Worm (Caenorhabditis elegans): ENCODE measurements around the gene T18D3.6.
A peak's percentile ranks its signal among the peaks of the same experiment; 100 is the strongest.

Gene T18D3.6

DNA sequence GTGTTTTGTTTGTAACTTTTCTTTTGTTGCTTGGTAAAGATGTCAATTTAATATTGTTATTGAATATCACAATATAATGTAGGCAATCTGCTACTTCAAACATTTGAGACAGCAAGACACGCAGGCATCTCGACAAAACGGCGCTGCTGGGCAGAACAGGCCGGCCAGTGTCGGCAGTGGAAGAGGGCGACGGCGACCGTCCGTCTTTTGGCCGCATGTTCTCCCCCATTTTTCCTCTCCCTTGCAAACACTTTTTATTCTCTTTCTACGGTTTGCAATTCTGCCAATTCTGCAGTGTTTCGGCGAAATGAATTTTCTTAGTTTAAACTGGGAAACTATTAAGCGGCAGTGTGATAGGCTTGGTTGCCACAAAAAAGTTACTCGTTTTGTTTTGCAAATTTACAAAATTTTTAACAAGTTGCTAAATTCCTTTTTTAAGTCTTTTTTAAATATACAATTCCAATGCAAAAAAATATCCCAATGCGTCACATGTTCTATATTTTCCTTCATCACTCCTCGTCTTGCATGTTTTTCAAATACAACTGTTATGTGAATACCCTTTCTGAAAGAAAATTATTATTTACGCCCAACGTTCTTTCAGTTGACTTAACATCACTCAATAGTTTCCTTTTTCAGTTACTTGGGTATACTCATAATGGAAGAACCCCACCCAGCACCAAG lies at the start of gene T18D3.6:
Gene T18D3.6, plus strand, starts transcription at position 631 of the 681 bp plus-strand sequence.
- TF ChIP-seq tbx-37 (GFP tag; conservative IDR thresholded peaks at IDR 0.05): no peak
- peak; percentile 22 for TF ChIP-seq hmg-4 (GFP tag; optimal IDR thresholded peaks at IDR 0.05)

DNA sequence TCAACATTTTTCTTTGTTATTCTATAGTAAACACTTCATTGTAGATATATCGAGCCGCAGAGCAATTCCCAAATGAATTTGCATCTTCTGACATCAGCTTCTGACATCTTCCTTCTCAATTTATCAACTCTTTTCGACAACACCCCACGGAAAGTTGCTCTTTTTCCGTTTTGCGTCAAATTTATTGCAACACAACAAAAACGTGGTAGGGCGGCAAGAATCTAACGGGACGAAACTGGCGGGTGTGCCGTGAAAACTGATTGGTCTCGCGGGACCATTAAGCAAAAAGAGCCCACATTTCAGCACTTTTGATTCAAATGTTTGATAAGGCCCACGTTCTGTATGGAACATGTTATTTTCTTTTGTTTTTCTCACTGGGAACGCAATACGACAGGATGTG lies 45.0 kb upstream of the T18D3.6 start:
- no peak for TF ChIP-seq flt-1 (GFP tag; IDR thresholded peaks at IDR 0.05)
- no peak for TF ChIP-seq tbx-37 (GFP tag; conservative IDR thresholded peaks at IDR 0.05)
- no peak for TF ChIP-seq B0310.2 (tag; optimal IDR thresholded peaks at IDR 0.05)
- no peak for TF ChIP-seq F13C5.2 (tag; optimal IDR thresholded peaks at IDR 0.05)
- no peak for TF ChIP-seq sea-1 (GFP tag; conservative IDR thresholded peaks at IDR 0.05)
- no peak for TF ChIP-seq hmbx-1 (tag; optimal IDR thresholded peaks at IDR 0.05)
- no peak for TF ChIP-seq ceh-13 (GFP tag; optimal IDR thresholded peaks at IDR 0.05)
- no peak for TF ChIP-seq ama-1 (optimal IDR thresholded peaks at IDR 0.05)
- TF ChIP-seq tra-4 (tag; optimal IDR thresholded peaks at IDR 0.05): no peak
- TF ChIP-seq hnd-1 (tag; optimal IDR thresholded peaks at IDR 0.05): no peak

DNA sequence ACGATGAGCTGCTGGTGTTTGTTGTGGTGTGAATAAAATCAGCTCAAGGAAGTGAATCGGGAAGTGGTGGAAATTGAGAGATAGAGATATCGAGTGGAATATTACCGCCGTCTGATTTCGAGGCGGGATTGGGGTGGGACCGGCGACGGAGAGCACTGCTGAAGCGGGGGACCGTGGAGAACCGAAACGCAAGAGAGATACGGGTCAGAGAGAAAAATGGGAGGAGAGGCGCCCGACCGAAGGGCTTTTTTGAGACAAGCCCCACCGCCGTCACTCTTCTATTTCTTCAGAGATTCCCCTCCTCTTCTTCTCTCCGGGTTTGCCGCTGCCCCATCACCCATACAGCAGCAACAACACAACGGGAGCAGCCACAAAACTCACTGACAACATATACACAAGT lies 43.7 kb upstream of the T18D3.6 start:
- no peak for TF ChIP-seq hmbx-1 (tag; optimal IDR thresholded peaks at IDR 0.05)
- no peak for TF ChIP-seq sea-1 (GFP tag; conservative IDR thresholded peaks at IDR 0.05)
- TF ChIP-seq pes-1 (GFP tag; IDR thresholded peaks at IDR 0.05): no peak
- no peak for TF ChIP-seq B0310.2 (tag; optimal IDR thresholded peaks at IDR 0.05)
- TF ChIP-seq hmg-4 (GFP tag; optimal IDR thresholded peaks at IDR 0.05): no peak

DNA sequence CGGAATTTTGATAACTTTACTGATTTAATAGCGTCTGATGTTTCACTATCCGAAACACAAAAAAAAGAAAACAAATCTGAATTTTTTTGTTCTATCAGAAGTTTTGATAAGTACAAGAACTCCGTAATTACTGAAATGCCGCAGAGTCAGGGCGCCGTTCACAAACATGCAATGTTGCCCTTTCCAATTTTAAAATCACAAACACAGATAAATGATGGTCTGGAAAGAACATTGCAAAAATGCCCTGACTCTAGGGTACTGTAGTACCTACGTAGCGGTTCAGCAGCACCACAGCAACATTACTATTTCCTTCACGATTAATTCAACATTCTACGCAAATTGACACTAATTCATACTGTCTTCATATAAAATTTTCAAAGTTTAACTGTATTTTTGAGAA lies 43.1 kb upstream of the T18D3.6 start:
- TF ChIP-seq ets-7 (tag; optimal IDR thresholded peaks at IDR 0.05) (no peak), ceh-13 (GFP tag; optimal IDR thresholded peaks at IDR 0.05) (no peak), tbx-37 (GFP tag; conservative IDR thresholded peaks at IDR 0.05) (no peak), F13C5.2 (tag; optimal IDR thresholded peaks at IDR 0.05) (no peak), pes-1 (GFP tag; IDR thresholded peaks at IDR 0.05) (no peak), B0310.2 (tag; optimal IDR thresholded peaks at IDR 0.05) (no peak), tra-4 (tag; optimal IDR thresholded peaks at IDR 0.05) (no peak), ceh-36 (tag; optimal IDR thresholded peaks at IDR 0.05) (no peak), ama-1 (optimal IDR thresholded peaks at IDR 0.05) (no peak), scrt-1 (GFP tag; IDR thresholded peaks at IDR 0.05) (no peak), aly-1 (tag; optimal IDR thresholded peaks at IDR 0.05) (no peak), hmg-4 (GFP tag; optimal IDR thresholded peaks at IDR 0.05) (no peak), flt-1 (GFP tag; IDR thresholded peaks at IDR 0.05) (no peak), tbx-11 (GFP tag; IDR thresholded peaks at IDR 0.05) (no peak), hmbx-1 (tag; optimal IDR thresholded peaks at IDR 0.05) (no peak), hnd-1 (tag; optimal IDR thresholded peaks at IDR 0.05) (no peak), sea-1 (GFP tag; conservative IDR thresholded peaks at IDR 0.05) (no peak)

DNA sequence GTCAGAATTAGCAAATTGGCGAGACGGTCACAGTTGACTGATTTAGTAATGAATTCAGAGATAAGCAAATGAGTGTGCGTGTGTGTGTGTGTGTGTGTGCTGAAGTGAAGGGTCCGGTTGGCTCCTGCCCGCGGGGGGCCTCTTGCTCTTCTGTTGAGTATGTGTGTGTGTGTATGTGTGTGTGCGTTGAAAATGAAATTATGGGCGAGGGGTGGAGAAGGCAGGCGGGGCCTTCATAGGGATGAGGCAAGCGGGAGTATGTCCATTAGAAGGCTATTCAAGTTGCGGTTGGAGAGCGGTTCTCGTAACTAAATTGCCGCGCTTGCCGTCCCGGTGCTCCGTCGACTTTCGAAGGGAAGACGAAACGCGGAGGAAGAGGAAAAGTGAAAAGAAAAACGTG lies 42.4 kb upstream of the T18D3.6 start:
- no peak for TF ChIP-seq ets-7 (tag; optimal IDR thresholded peaks at IDR 0.05)
- TF ChIP-seq hnd-1 (tag; optimal IDR thresholded peaks at IDR 0.05): no peak
- 0 out of 2 replicates have a peak, but pooled peaks have one; percentile 15 for TF ChIP-seq scrt-1 (GFP tag; IDR thresholded peaks at IDR 0.05)
- no peak for TF ChIP-seq sea-1 (GFP tag; conservative IDR thresholded peaks at IDR 0.05)
- TF ChIP-seq tbx-11 (GFP tag; IDR thresholded peaks at IDR 0.05): no peak
- peak; percentile 0 for TF ChIP-seq F13C5.2 (tag; optimal IDR thresholded peaks at IDR 0.05)
- TF ChIP-seq hmg-4 (GFP tag; optimal IDR thresholded peaks at IDR 0.05): peak; percentile 52
- TF ChIP-seq flt-1 (GFP tag; IDR thresholded peaks at IDR 0.05): no peak
- TF ChIP-seq hmbx-1 (tag; optimal IDR thresholded peaks at IDR 0.05): no peak
- TF ChIP-seq tbx-37 (GFP tag; conservative IDR thresholded peaks at IDR 0.05): 0 out of 2 replicates have a peak, but pooled peaks have one; percentile 12
- TF ChIP-seq aly-1 (tag; optimal IDR thresholded peaks at IDR 0.05): peak; percentile 77
- TF ChIP-seq tra-4 (tag; optimal IDR thresholded peaks at IDR 0.05): no peak
- TF ChIP-seq ama-1 (optimal IDR thresholded peaks at IDR 0.05): no peak
- no peak for TF ChIP-seq pes-1 (GFP tag; IDR thresholded peaks at IDR 0.05)
- TF ChIP-seq B0310.2 (tag; optimal IDR thresholded peaks at IDR 0.05): no peak
- no peak for TF ChIP-seq ceh-13 (GFP tag; optimal IDR thresholded peaks at IDR 0.05)
- no peak for TF ChIP-seq ceh-36 (tag; optimal IDR thresholded peaks at IDR 0.05)

DNA sequence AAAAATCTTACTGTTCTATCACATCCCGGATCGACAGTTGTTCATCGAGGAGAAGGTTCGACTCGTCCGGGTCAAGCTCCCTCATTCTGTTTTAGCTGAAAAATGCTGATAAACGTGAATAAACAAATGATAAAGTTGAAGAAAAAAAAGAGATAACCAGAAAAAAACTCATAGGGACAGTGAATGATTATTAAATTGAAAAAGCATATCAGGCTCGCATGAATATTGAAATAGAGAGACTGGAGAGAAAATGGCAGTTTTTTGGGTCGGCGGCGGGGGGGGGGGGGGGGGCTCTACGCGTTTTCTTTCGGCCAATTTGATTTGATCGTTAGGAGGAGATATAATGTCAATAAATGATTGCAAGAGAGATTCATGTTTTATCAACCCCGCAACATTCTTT lies 35.8 kb upstream of the T18D3.6 start, which contains the start of gene lin-2:
Gene lin-2, minus strand, starts transcription at position 101 of the 400 bp plus-strand sequence.
- TF ChIP-seq F13C5.2 (tag; optimal IDR thresholded peaks at IDR 0.05) (no peak), ets-7 (tag; optimal IDR thresholded peaks at IDR 0.05) (no peak), tbx-37 (GFP tag; conservative IDR thresholded peaks at IDR 0.05) (no peak), flt-1 (GFP tag; IDR thresholded peaks at IDR 0.05) (no peak), ama-1 (optimal IDR thresholded peaks at IDR 0.05) (no peak), hmbx-1 (tag; optimal IDR thresholded peaks at IDR 0.05) (no peak), hmg-4 (GFP tag; optimal IDR thresholded peaks at IDR 0.05) (no peak), scrt-1 (GFP tag; IDR thresholded peaks at IDR 0.05) (no peak), tra-4 (tag; optimal IDR thresholded peaks at IDR 0.05) (no peak), pes-1 (GFP tag; IDR thresholded peaks at IDR 0.05) (no peak)

DNA sequence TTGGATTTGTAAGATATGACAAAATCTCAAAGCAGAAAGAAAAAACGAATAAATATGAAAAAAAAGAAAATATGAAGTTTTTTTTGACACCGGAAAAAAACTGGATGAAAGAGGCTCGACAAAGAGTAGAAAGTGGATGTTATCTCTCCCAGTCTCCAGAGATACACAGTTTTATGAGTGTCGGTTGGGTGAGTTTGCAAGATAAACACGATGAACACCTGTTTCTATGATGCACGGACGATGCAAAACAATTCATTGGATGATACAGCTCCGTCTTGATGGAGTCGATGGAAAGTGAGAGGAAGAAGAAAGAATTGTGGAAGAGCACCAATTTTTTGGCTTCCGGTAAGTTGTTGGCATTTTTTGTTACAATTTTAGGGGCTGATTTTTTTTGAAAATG lies 33.9 kb upstream of the T18D3.6 start:
- TF ChIP-seq scrt-1 (GFP tag; IDR thresholded peaks at IDR 0.05): no peak
- TF ChIP-seq tra-4 (tag; optimal IDR thresholded peaks at IDR 0.05): no peak
- no peak for TF ChIP-seq ceh-36 (tag; optimal IDR thresholded peaks at IDR 0.05)
- no peak for TF ChIP-seq F13C5.2 (tag; optimal IDR thresholded peaks at IDR 0.05)
- TF ChIP-seq tbx-37 (GFP tag; conservative IDR thresholded peaks at IDR 0.05): no peak
- no peak for TF ChIP-seq ets-7 (tag; optimal IDR thresholded peaks at IDR 0.05)
- TF ChIP-seq flt-1 (GFP tag; IDR thresholded peaks at IDR 0.05): no peak
- TF ChIP-seq aly-1 (tag; optimal IDR thresholded peaks at IDR 0.05): no peak
- no peak for TF ChIP-seq B0310.2 (tag; optimal IDR thresholded peaks at IDR 0.05)
- no peak for TF ChIP-seq hnd-1 (tag; optimal IDR thresholded peaks at IDR 0.05)
- TF ChIP-seq hmg-4 (GFP tag; optimal IDR thresholded peaks at IDR 0.05): no peak
- TF ChIP-seq ama-1 (optimal IDR thresholded peaks at IDR 0.05): no peak
- no peak for TF ChIP-seq tbx-11 (GFP tag; IDR thresholded peaks at IDR 0.05)
- TF ChIP-seq sea-1 (GFP tag; conservative IDR thresholded peaks at IDR 0.05): no peak
- no peak for TF ChIP-seq hmbx-1 (tag; optimal IDR thresholded peaks at IDR 0.05)

All from whole organism, early embryonic.